Worm (Caenorhabditis elegans) whole organism, L3 larva: ENCODE data around the gene F53F8.7.

Source experiments
- R02D3.7 ChIP-seq: fragments of 150-350 bp; optimal IDR thresholded peaks from 2 replicates; lab custom pipeline; 2014; ENCODE audit warnings: missing biosample characterization, missing genetic modification characterization
- ZK546.5 ChIP-seq: sonication (generic microtip); optimal IDR thresholded peaks from 2 replicates; lab custom pipeline; 2017; ENCODE audit warnings: missing biosample characterization, missing genetic modification characterization
- aly-2 ChIP-seq: fragments of 150-350 bp; optimal IDR thresholded peaks from 2 replicates; lab custom pipeline; 2014; ENCODE audit warnings: missing biosample characterization, missing genetic modification characterization
- ama-1 ChIP-seq: fragments of 150-350 bp; optimal IDR thresholded peaks from 2 replicates; lab custom pipeline; 2018
- ceh-16 ChIP-seq: sonication (generic microtip); optimal IDR thresholded peaks from 2 replicates; lab custom pipeline; 2017; ENCODE audit warnings: missing biosample characterization, missing genetic modification characterization
- ceh-28 ChIP-seq: fragments of 150-350 bp; optimal IDR thresholded peaks from 2 replicates; lab custom pipeline; 2014; ENCODE audit warnings: missing biosample characterization, missing genetic modification reagents, missing genetic modification characterization
- ceh-82 ChIP-seq: fragments of 150-350 bp; optimal IDR thresholded peaks from 2 replicates; lab custom pipeline; 2014; ENCODE audit warnings: missing biosample characterization, missing genetic modification characterization
- ceh-9 ChIP-seq: sonication (generic microtip); optimal IDR thresholded peaks from 2 replicates; lab custom pipeline; 2018; ENCODE audit warnings: missing biosample characterization, missing genetic modification characterization
- daf-12 ChIP-seq: fragments of 150-350 bp; optimal IDR thresholded peaks from 2 replicates; lab custom pipeline; 2014; ENCODE audit warnings: missing biosample characterization, missing genetic modification reagents, missing genetic modification characterization
- egl-27 ChIP-seq: sonication (generic microtip); optimal IDR thresholded peaks from 4 replicates; lab custom pipeline; 2017; ENCODE audit warnings: missing biosample characterization, missing genetic modification reagents, missing genetic modification characterization
- egl-5 ChIP-seq: fragments of 150-350 bp; optimal IDR thresholded peaks from 2 replicates; lab custom pipeline; 2017; ENCODE audit warnings: missing biosample characterization, missing genetic modification reagents, missing genetic modification characterization, inconsistent platforms
- elt-1 ChIP-seq: fragments of 150-350 bp; optimal IDR thresholded peaks from 2 replicates; lab custom pipeline; 2014; ENCODE audit warnings: missing biosample characterization, missing genetic modification characterization
- elt-2 ChIP-seq: sonication (generic microtip); optimal IDR thresholded peaks from 2 replicates; lab custom pipeline; 2016; ENCODE audit warnings: missing genetic modification reagents, mild to moderate bottlenecking, missing genetic modification characterization, missing compliant biosample characterization
- elt-3 ChIP-seq, 3 experiments: fragments of 150-350 bp in 1 of 3; sonication (generic microtip) in 2 of 3; optimal IDR thresholded peaks; 2 replicates in 2 of 3; 4 replicates in 1 of 3; lab custom pipeline; 2014 to 2017; ENCODE audit warnings: missing biosample characterization in 3 of 3, missing genetic modification characterization in 3 of 3
- eor-1 ChIP-seq, 2 experiments: fragments of 150-350 bp; optimal IDR thresholded peaks; 2 replicates each; lab custom pipeline; 2014 to 2018; ENCODE audit warnings: missing biosample characterization in 2 of 2, missing genetic modification characterization in 2 of 2
- fkh-10 ChIP-seq: sonication (generic microtip); optimal IDR thresholded peaks from 2 replicates; lab custom pipeline; 2017; ENCODE audit warnings: missing biosample characterization, missing genetic modification reagents, missing genetic modification characterization
- fkh-2 ChIP-seq: fragments of 150-350 bp; optimal IDR thresholded peaks from 2 replicates; lab custom pipeline; 2014; ENCODE audit warnings: missing biosample characterization, missing genetic modification reagents, missing genetic modification characterization
- fos-1 ChIP-seq: fragments of 150-350 bp; optimal IDR thresholded peaks from 2 replicates; lab custom pipeline; 2014; ENCODE audit warnings: missing biosample characterization, missing genetic modification characterization
- jun-1 ChIP-seq: fragments of 150-350 bp; optimal IDR thresholded peaks from 2 replicates; lab custom pipeline; 2014; ENCODE audit warnings: missing biosample characterization, missing genetic modification reagents, missing genetic modification characterization
- lin-15B ChIP-seq: fragments of 150-350 bp; optimal IDR thresholded peaks from 2 replicates; lab custom pipeline; 2014; ENCODE audit warnings: missing biosample characterization, missing genetic modification characterization
- lin-39 ChIP-seq: fragments of 150-350 bp; optimal IDR thresholded peaks from 2 replicates; lab custom pipeline; 2018; ENCODE audit warnings: missing biosample characterization, missing genetic modification reagents, missing genetic modification characterization
- lsy-12 ChIP-seq: sonication (generic microtip); optimal IDR thresholded peaks from 2 replicates; lab custom pipeline; 2016; ENCODE audit warnings: mild to moderate bottlenecking, missing genetic modification characterization, missing compliant biosample characterization
- mdl-1 ChIP-seq: fragments of 150-350 bp; optimal IDR thresholded peaks from 2 replicates; lab custom pipeline; 2014; ENCODE audit warnings: missing biosample characterization, missing genetic modification characterization
- nfya-1 ChIP-seq: sonication (generic microtip); optimal IDR thresholded peaks from 2 replicates; lab custom pipeline; 2017; ENCODE audit warnings: missing genetic modification characterization, mild to moderate bottlenecking, missing compliant biosample characterization, antibody characterized with exemption, moderate library complexity; ENCODE audit not compliant: insufficient read depth
- nhr-11 ChIP-seq: fragments of 150-350 bp; optimal IDR thresholded peaks from 2 replicates; lab custom pipeline; 2014; ENCODE audit warnings: missing biosample characterization, missing genetic modification characterization
- nhr-12 ChIP-seq: fragments of 150-350 bp; optimal IDR thresholded peaks from 2 replicates; lab custom pipeline; 2014; ENCODE audit warnings: missing biosample characterization, missing genetic modification characterization
- nhr-23 ChIP-seq: fragments of 150-350 bp; optimal IDR thresholded peaks from 2 replicates; lab custom pipeline; 2014; ENCODE audit warnings: missing biosample characterization, missing genetic modification reagents, missing genetic modification characterization
- nhr-237 ChIP-seq: fragments of 150-350 bp; optimal IDR thresholded peaks from 2 replicates; lab custom pipeline; 2014; ENCODE audit warnings: missing biosample characterization, missing genetic modification characterization
- nhr-25 ChIP-seq: sonication (generic microtip); optimal IDR thresholded peaks from 2 replicates; lab custom pipeline; 2017; ENCODE audit warnings: missing biosample characterization, missing genetic modification characterization
- nhr-28 ChIP-seq: fragments of 150-350 bp; optimal IDR thresholded peaks from 2 replicates; lab custom pipeline; 2014; ENCODE audit warnings: missing biosample characterization, missing genetic modification characterization
- nhr-43 ChIP-seq: sonication (generic microtip); optimal IDR thresholded peaks from 2 replicates; lab custom pipeline; 2016; ENCODE audit warnings: mild to moderate bottlenecking, missing genetic modification characterization, missing compliant biosample characterization; ENCODE audit not compliant: poor library complexity, severe bottlenecking
- nhr-67 ChIP-seq: fragments of 150-350 bp; optimal IDR thresholded peaks from 2 replicates; lab custom pipeline; 2014; ENCODE audit warnings: missing biosample characterization, missing genetic modification characterization
- nhr-76 ChIP-seq: fragments of 150-350 bp; sonication (generic microtip); optimal IDR thresholded peaks from 5 replicates; lab custom pipeline; 2014; ENCODE audit warnings: missing biosample characterization, missing genetic modification characterization
- nhr-77 ChIP-seq: fragments of 150-350 bp; optimal IDR thresholded peaks from 2 replicates; lab custom pipeline; 2014; ENCODE audit warnings: missing biosample characterization, missing genetic modification characterization
- pha-4 ChIP-seq: fragments of 150-350 bp; optimal IDR thresholded peaks from 2 replicates; lab custom pipeline; 2014; ENCODE audit warnings: missing biosample characterization, missing genetic modification reagents, missing genetic modification characterization
- pqm-1 ChIP-seq: fragments of 150-350 bp; optimal IDR thresholded peaks from 2 replicates; lab custom pipeline; 2017; ENCODE audit warnings: missing biosample characterization, missing genetic modification characterization, inconsistent platforms
- sea-2 ChIP-seq: fragments of 150-350 bp; sonication (generic microtip); optimal IDR thresholded peaks from 4 replicates; lab custom pipeline; 2014; ENCODE audit warnings: missing biosample characterization, missing genetic modification reagents, missing genetic modification characterization
- skn-1 ChIP-seq: fragments of 150-350 bp; optimal IDR thresholded peaks from 2 replicates; lab custom pipeline; 2014; ENCODE audit warnings: missing biosample characterization, missing genetic modification characterization
- snpc-4 ChIP-seq: fragments of 150-350 bp; optimal IDR thresholded peaks from 2 replicates; lab custom pipeline; 2014; ENCODE audit warnings: missing biosample characterization, missing genetic modification characterization
- tbx-2 ChIP-seq: sonication (generic microtip); optimal IDR thresholded peaks from 2 replicates; lab custom pipeline; 2016; ENCODE audit warnings: mild to moderate bottlenecking, missing genetic modification characterization, missing compliant biosample characterization
- unc-39 ChIP-seq: sonication (generic microtip); optimal IDR thresholded peaks from 4 replicates; lab custom pipeline; 2017; ENCODE audit warnings: missing biosample characterization, missing genetic modification characterization
- unc-62 ChIP-seq: fragments of 150-350 bp; sonication (generic microtip); optimal IDR thresholded peaks from 4 replicates; lab custom pipeline; 2014; ENCODE audit warnings: missing biosample characterization, missing genetic modification reagents, missing genetic modification characterization
- zag-1 ChIP-seq: fragments of 150-350 bp; optimal IDR thresholded peaks from 2 replicates; lab custom pipeline; 2014; ENCODE audit warnings: missing biosample characterization, missing genetic modification characterization
- ztf-11 ChIP-seq: fragments of 150-350 bp; optimal IDR thresholded peaks from 2 replicates; lab custom pipeline; 2014; ENCODE audit warnings: missing biosample characterization, missing genetic modification characterization

F53F8.7 gene

ce11 chrV:20698266-20698665 is at the start of gene F53F8.7:
F53F8.7 (minus strand) TSS chrV:20698366.
- TF ChIP-seq egl-5 (no peak), pqm-1 (tag; lab: Kevin White, UChicago) (no peak), elt-3 (tag; optimal IDR thresholded peaks at IDR 0.05; lab: Kevin White, UChicago) (no peak), nhr-77 (no peak), ama-1 (no peak), nhr-43 (no peak)
- TF ChIP-seq, all 47 proteins: peak for 0

DNA sequence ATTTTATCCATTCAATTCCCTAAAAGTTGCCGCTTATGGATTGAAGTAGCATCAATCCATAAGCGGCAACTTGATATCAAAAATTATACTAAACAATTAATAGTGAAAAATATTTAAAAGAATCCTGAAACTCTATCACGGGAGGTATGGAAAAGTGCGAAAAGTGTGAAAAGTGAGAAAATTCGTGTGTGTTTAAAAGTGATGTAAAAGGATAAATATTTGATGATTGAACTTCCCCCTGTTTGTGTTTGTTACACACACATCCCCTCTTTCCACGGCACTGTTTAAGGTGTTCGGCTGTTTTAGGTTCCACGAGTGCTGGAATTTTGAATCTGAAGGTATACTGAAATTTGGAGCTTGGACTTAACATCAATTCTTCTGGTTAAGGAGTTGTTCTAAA is 49.8 kb upstream of the F53F8.7 start:
- no peak for TF ChIP-seq nhr-237 (tag; lab: Kevin White, UChicago)
- TF ChIP-seq nhr-11 (tag; lab: Kevin White, UChicago): no peak
- TF ChIP-seq nhr-67 (tag; lab: Kevin White, UChicago): no peak
- no peak for TF ChIP-seq ceh-28 (tag; lab: Kevin White, UChicago)
- TF ChIP-seq aly-2 (tag; lab: Kevin White, UChicago): no peak
- TF ChIP-seq fkh-10: no peak
- TF ChIP-seq unc-62: no peak
- TF ChIP-seq nhr-76: no peak
- no peak for TF ChIP-seq mdl-1
- no peak for TF ChIP-seq eor-1 (tag; optimal IDR thresholded peaks at IDR 0.05; lab: Kevin White, UChicago)
- no peak for TF ChIP-seq nhr-43
- TF ChIP-seq, all 47 proteins: peak for 0

DNA sequence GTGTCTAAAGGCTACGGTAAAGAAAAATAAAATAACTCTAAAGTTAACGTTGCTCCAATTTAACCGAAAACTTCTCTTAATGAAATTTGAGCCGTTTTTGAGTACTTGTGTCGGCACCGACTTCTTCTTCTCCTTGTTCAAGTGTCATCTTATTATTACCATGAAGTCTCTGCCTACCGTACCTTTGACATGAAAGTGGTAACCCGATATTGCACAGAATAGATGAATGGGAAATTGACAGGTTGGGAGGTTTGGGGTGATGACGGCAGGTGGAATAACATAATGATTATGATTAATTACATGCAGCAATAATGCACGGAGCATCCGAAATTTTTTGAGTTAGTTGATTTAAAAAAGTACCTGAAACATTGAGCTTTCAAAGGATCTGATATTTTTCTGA is 48.6 kb upstream of the F53F8.7 start:
- TF ChIP-seq skn-1 (tag; lab: Kevin White, UChicago) (no peak), snpc-4 (tag; lab: Kevin White, UChicago) (no peak), ama-1 (no peak), egl-27 (tag; lab: Kevin White, UChicago) (no peak), ceh-16 (tag; lab: Kevin White, UChicago) (no peak), ceh-28 (tag; lab: Kevin White, UChicago) (no peak), nhr-67 (tag; lab: Kevin White, UChicago) (no peak), unc-62 (no peak), mdl-1 (no peak), pha-4 (tag; lab: Kevin White, UChicago) (no peak)

DNA sequence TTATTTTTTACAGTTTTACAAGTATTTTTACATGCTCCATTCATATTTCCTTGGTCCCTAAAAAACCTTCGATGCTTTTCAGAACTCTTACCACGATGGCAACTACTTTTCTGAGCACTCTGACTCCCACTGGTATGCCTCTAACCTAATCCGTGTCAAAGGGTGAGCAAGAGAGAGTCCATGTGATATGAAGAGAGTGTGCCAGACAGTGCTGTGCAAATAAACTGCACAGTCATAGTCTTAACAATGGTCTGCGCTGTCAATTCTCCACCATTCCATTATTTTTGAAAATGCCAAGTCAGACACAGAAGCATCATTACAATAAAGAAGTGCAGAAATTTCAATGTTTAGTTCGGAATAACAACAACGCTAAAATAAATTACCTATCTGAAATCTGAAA is 47.1 kb upstream of the F53F8.7 start:
- TF ChIP-seq fos-1 (tag; lab: Kevin White, UChicago) (no peak), zag-1 (no peak), nhr-76 (no peak), nhr-12 (tag; lab: Kevin White, UChicago) (no peak), aly-2 (tag; lab: Kevin White, UChicago) (no peak), daf-12 (tag; lab: Kevin White, UChicago) (no peak), nhr-67 (tag; lab: Kevin White, UChicago) (no peak), nhr-43 (no peak), fkh-10 (no peak), R02D3.7 (tag; lab: Kevin White, UChicago) (no peak), jun-1 (tag; lab: Kevin White, UChicago) (no peak), elt-3 (tag; optimal IDR thresholded peaks at IDR 0.05; lab: Kevin White, UChicago) (no peak), ceh-9 (tag; lab: Kevin White, UChicago) (no peak)

ce11 chrV:20744290-20744837 is 46.2 kb upstream of the F53F8.7 start, which contains the start of gene dnj-25:
dnj-25 (minus strand) TSS chrV:20744346.
- no peak for TF ChIP-seq nhr-76
- no peak for TF ChIP-seq snpc-4 (tag; lab: Kevin White, UChicago)
- no peak for TF ChIP-seq nhr-77
- no peak for TF ChIP-seq egl-5
- no peak for TF ChIP-seq elt-2 (tag; lab: Kevin White, UChicago)
- TF ChIP-seq ceh-16 (tag; lab: Kevin White, UChicago): no peak
- TF ChIP-seq nhr-28 (tag; lab: Kevin White, UChicago): no peak
- no peak for TF ChIP-seq fkh-10
- no peak for TF ChIP-seq lin-39 (tag; lab: Kevin White, UChicago)
- no peak for TF ChIP-seq sea-2 (GFP tag; lab: Kevin White, UChicago)
- no peak for TF ChIP-seq nhr-43
- no peak for TF ChIP-seq unc-39
- no peak for TF ChIP-seq lsy-12 (tag; lab: Kevin White, UChicago)
- TF ChIP-seq ztf-11 (tag; lab: Kevin White, UChicago): no peak
- no peak for TF ChIP-seq elt-1 (tag; lab: Kevin White, UChicago)
- peak; percentile 19 for TF ChIP-seq lin-15B (tag; lab: Kevin White, UChicago)
- no peak for TF ChIP-seq R02D3.7 (tag; lab: Kevin White, UChicago)
- no peak for TF ChIP-seq elt-3 (tag; optimal IDR thresholded peaks at IDR 0.05; lab: Kevin White, UChicago)
- no peak for TF ChIP-seq nhr-12 (tag; lab: Kevin White, UChicago)
- TF ChIP-seq tbx-2 (tag; lab: Kevin White, UChicago): no peak
- TF ChIP-seq ceh-82: no peak
- TF ChIP-seq ama-1: peak; percentile 13
- TF ChIP-seq nhr-11 (tag; lab: Kevin White, UChicago): no peak
- no peak for TF ChIP-seq nhr-237 (tag; lab: Kevin White, UChicago)
- TF ChIP-seq nfya-1 (tag; lab: Kevin White, UChicago): peak; percentile 25
- peak; percentile 59 for TF ChIP-seq pha-4 (tag; lab: Kevin White, UChicago)
- no peak for TF ChIP-seq ZK546.5
- no peak for TF ChIP-seq nhr-25 (tag; lab: Kevin White, UChicago)
- TF ChIP-seq fkh-2 (tag; lab: Kevin White, UChicago): no peak
- TF ChIP-seq nhr-23 (tag; lab: Kevin White, UChicago): no peak
- no peak for TF ChIP-seq unc-62
